Worm (Caenorhabditis elegans) whole organism, young adult: ENCODE data around the gene C03B1.6.

ENCODE experiments used
- F39B2.1 ChIP-seq: fragments of 200-800 bp; sonication (Bioruptor generic); IDR thresholded peaks from 2 replicates; pipeline ENCODE4 v1.3.6; 2022; ENCODE audit warnings: missing genetic modification reagents, missing genetic modification characterization, missing compliant biosample characterization
- F52B5.7 ChIP-seq: sonication (generic microtip); optimal IDR thresholded peaks from 2 replicates; lab custom pipeline; 2016; ENCODE audit warnings: mild to moderate bottlenecking, missing genetic modification characterization, missing compliant biosample characterization
- ceh-40 ChIP-seq: fragments of 200-800 bp; sonication (Bioruptor generic); IDR thresholded peaks from 2 replicates; pipeline ENCODE4 v1.3.6; 2022; ENCODE audit warnings: missing genetic modification characterization, missing compliant biosample characterization
- let-526 ChIP-seq: fragments of 200-800 bp; sonication (Bioruptor generic); IDR thresholded peaks from 2 replicates; pipeline ENCODE4 v1.3.6; 2022; ENCODE audit warnings: missing genetic modification reagents, missing genetic modification characterization, missing compliant biosample characterization
- lsy-27 ChIP-seq: sonication (generic microtip); optimal IDR thresholded peaks from 2 replicates; lab custom pipeline; 2017; ENCODE audit warnings: missing genetic modification characterization, mild to moderate bottlenecking, missing compliant biosample characterization, antibody characterized with exemption, missing genotype, borderline replicate concordance; ENCODE audit not compliant: insufficient read depth
- nfya-1 ChIP-seq: sonication (generic microtip); optimal IDR thresholded peaks from 2 replicates; lab custom pipeline; 2017; ENCODE audit warnings: antibody characterized with exemption, missing compliant biosample characterization, missing genetic modification characterization, borderline replicate concordance; ENCODE audit not compliant: insufficient read depth
- nfya-2 ChIP-seq: fragments of 200-800 bp; sonication (Bioruptor generic); IDR thresholded peaks from 2 replicates; pipeline ENCODE4 v1.3.6; 2022; ENCODE audit warnings: missing genetic modification reagents, missing genetic modification characterization, missing compliant biosample characterization

DNA sequence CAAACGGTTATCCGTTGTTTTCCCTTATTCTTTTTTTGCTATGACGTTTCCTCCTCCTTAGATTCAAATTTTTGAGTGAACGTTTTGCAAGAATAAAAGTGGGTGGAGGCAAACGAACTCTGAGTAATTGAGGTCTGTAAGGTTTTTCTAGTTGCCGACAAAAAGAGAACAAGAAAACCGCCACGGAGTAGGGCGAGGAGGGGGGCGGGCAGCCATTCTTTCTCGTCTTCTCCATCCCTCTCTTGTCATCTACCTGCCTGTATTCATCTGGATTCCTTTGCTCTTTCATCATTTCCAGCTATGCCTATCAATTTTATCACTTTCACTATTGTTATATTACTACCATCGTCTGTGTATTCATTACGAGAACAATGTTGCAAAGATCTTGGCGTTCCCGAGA, 35.1 kb downstream of the C03B1.6 start, which contains the start of gene igdb-3:
- TF ChIP-seq ceh-40 (GFP tag; lab: Robert Waterston, UW) (no peak), lsy-27 (tag; lab: Kevin White, UChicago) (no peak), F39B2.1 (no peak), nfya-1 (tag; lab: Kevin White, UChicago) (no peak), nfya-2 (GFP tag; lab: Robert Waterston, UW) (no peak), F52B5.7 (tag; lab: Kevin White, UChicago) (no peak), let-526 (GFP tag; lab: Robert Waterston, UW) (no peak)
